Worm (Caenorhabditis elegans) whole organism, late embryonic: ENCODE results near the gene best-9.

ENCODE experiments used
- ama-1 ChIP-seq: fragments of 150-350 bp; optimal IDR thresholded peaks from 2 replicates; lab custom pipeline; 2014
- ets-4 ChIP-seq: sonication (generic microtip); optimal IDR thresholded peaks from 2 replicates; lab custom pipeline; 2016; ENCODE audit warnings: missing genetic modification characterization, missing compliant biosample characterization
- hlh-15 ChIP-seq: sonication (generic microtip); optimal IDR thresholded peaks from 2 replicates; lab custom pipeline; 2016; ENCODE audit warnings: missing genetic modification characterization, missing compliant biosample characterization
- hlh-8 ChIP-seq: sonication (generic microtip); optimal IDR thresholded peaks from 2 replicates; lab custom pipeline; 2016; ENCODE audit warnings: missing genotype, missing genetic modification characterization, missing compliant biosample characterization
- lin-11 ChIP-seq: fragments of 200-800 bp; sonication (Bioruptor generic); optimal IDR thresholded peaks from 2 replicates; lab custom pipeline; 2018; ENCODE audit warnings: mild to moderate bottlenecking, missing genetic modification characterization, missing compliant biosample characterization
- nhr-11 ChIP-seq: fragments of 150-350 bp; optimal IDR thresholded peaks from 2 replicates; lab custom pipeline; 2014; ENCODE audit warnings: missing biosample characterization, missing genetic modification characterization
- pha-4 ChIP-seq: fragments of 150-350 bp; optimal IDR thresholded peaks from 2 replicates; lab custom pipeline; 2018; ENCODE audit warnings: missing biosample characterization, missing genetic modification reagents, missing genetic modification characterization
- ztf-16 ChIP-seq: sonication (generic microtip); optimal IDR thresholded peaks from 2 replicates; lab custom pipeline; 2017; ENCODE audit warnings: missing genetic modification characterization, missing compliant biosample characterization

- TF ChIP-seq ets-4 (tag; lab: Kevin White, UChicago) (no peak), hlh-15 (tag; lab: Kevin White, UChicago) (no peak), ama-1 (lab: Kevin White, UChicago) (no peak), nhr-11 (tag; lab: Kevin White, UChicago) (no peak), lin-11 (tag; lab: Kevin White, UChicago) (no peak), hlh-8 (tag; lab: Kevin White, UChicago) (no peak), ztf-16 (tag; lab: Kevin White, UChicago) (no peak), pha-4 (no peak)
Measured at ce11 chrIV:6562039-6562438, 1.5 kb downstream of the best-9 start.
